Fruit fly (Drosophila melanogaster): ENCODE results near the gene CG17258.

- TF ChIP-seq dpn (GFP tag; optimal IDR thresholded peaks at IDR 0.05) (no peak), slou (GFP tag; optimal IDR thresholded peaks at IDR 0.05) (no peak), amos (GFP tag; IDR thresholded peaks at IDR 0.05; ENCODE audit: partially characterized antibody) (no peak)
Measured at dm6 chr2L:3009438-3009837, 25.7 kb downstream of the CG17258 start.
